Worm (Caenorhabditis elegans) whole organism, midembryonic: ENCODE measurements around the gene C32D5.12.

Source experiments
- T22C8.4 ChIP-seq: fragments of 200-800 bp; sonication (Bioruptor generic); IDR thresholded peaks from 2 replicates; pipeline ENCODE4 v1.3.6; 2022; ENCODE audit warnings: missing genetic modification characterization, missing compliant biosample characterization
- flt-1 ChIP-seq: fragments of 200-800 bp; sonication (Bioruptor generic); IDR thresholded peaks from 2 replicates; pipeline ENCODE4 v1.3.6; 2022; ENCODE audit warnings: missing genetic modification characterization, missing compliant biosample characterization
- klf-2 ChIP-seq: fragments of 200-800 bp; sonication (Bioruptor generic); conservative IDR thresholded peaks from 2 replicates; pipeline ENCODE4 v1.3.6; 2022; ENCODE audit warnings: missing genetic modification reagents, missing genetic modification characterization, missing compliant biosample characterization
- tab-1 ChIP-seq: fragments of 200-800 bp; sonication (Bioruptor generic); IDR thresholded peaks from 2 replicates; pipeline ENCODE4 v1.3.6; 2022; ENCODE audit warnings: missing genetic modification characterization, missing compliant biosample characterization
- ztf-29 ChIP-seq: fragments of 200-800 bp; sonication (Bioruptor generic); IDR thresholded peaks from 2 replicates; pipeline ENCODE4 v1.3.6; 2022; ENCODE audit warnings: missing genetic modification reagents, missing genetic modification characterization, missing compliant biosample characterization

DNA sequence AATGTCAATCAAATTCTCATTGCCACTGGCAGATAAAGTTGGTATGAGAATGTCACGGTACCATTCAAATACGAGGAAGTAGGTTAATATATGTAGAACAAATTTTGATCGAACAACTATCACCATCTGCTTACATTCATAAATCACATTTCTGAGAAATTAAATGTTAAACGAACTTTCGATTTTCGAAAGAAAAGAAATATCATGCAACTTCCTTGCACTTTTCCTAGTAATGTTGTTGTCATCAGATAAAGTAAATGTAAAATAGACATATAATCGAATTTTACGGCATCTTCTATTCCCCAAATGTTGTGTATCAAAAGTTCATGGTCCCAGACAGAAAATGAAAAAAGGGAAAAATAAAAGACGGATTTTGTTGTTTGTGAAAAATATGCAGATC lies 47.3 kb downstream of the C32D5.12 start:
- TF ChIP-seq flt-1 (GFP tag; lab: Robert Waterston, UW) (no peak), T22C8.4 (GFP tag; lab: Robert Waterston, UW) (no peak), ztf-29 (GFP tag; lab: Robert Waterston, UW) (no peak), tab-1 (GFP tag; lab: Robert Waterston, UW) (no peak), klf-2 (GFP tag; lab: Robert Waterston, UW) (no peak)
